Fruit fly (Drosophila melanogaster) whole organism, pupa: Measurements from ENCODE around the gene CG6026.

Experiments used
- CG10348 ChIP-seq: fragments of 200-800 bp; sonication (Bioruptor generic); IDR thresholded peaks from 2 replicates; pipeline ENCODE4 v1.3.6; 2022; ENCODE audit warnings: missing biosample characterization, missing genetic modification characterization
- CG12605 ChIP-seq: fragments of 200-800 bp; sonication (Bioruptor generic); IDR thresholded peaks from 2 replicates; pipeline ENCODE4 v1.3.6; 2022; ENCODE audit warnings: missing biosample characterization, missing genetic modification characterization
- CG13204 ChIP-seq: fragments of 200-800 bp; sonication (Bioruptor generic); optimal IDR thresholded peaks from 2 replicates; lab custom pipeline; 2018; ENCODE audit warnings: missing biosample characterization, mild to moderate bottlenecking, missing genetic modification characterization, moderate library complexity
- CG14655 ChIP-seq: fragments of 200-800 bp; sonication (Bioruptor generic); optimal IDR thresholded peaks from 3 replicates; lab custom pipeline; 2017; ENCODE audit warnings: mild to moderate bottlenecking, missing biosample characterization, missing genetic modification reagents, missing genetic modification characterization
- CG15710 ChIP-seq: fragments of 200-800 bp; sonication (Bioruptor generic); optimal IDR thresholded peaks from 2 replicates; lab custom pipeline; 2018; ENCODE audit warnings: missing biosample characterization, mild to moderate bottlenecking, missing genetic modification characterization, moderate library complexity
- CG17806 ChIP-seq: fragments of 200-800 bp; sonication (Bioruptor generic); optimal IDR thresholded peaks from 2 replicates; lab custom pipeline; 2018; ENCODE audit warnings: missing biosample characterization, mild to moderate bottlenecking, missing genetic modification characterization, moderate library complexity
- CG32121 ChIP-seq: fragments of 200-800 bp; sonication (Bioruptor generic); IDR thresholded peaks from 2 replicates; pipeline ENCODE4 v1.3.6; 2022; ENCODE audit warnings: missing biosample characterization, missing genetic modification characterization
- CG34367 ChIP-seq: fragments of 200-800 bp; sonication (Bioruptor generic); optimal IDR thresholded peaks from 2 replicates; lab custom pipeline; 2018; ENCODE audit warnings: missing biosample characterization, mild to moderate bottlenecking, missing genetic modification characterization
- CG4496 ChIP-seq: fragments of 200-800 bp; sonication (Bioruptor generic); IDR thresholded peaks from 3 replicates; pipeline ENCODE4 v1.3.6; 2022; ENCODE audit warnings: missing biosample characterization, missing genetic modification characterization
- CG8159 ChIP-seq: fragments of 200-800 bp; sonication (Bioruptor generic); optimal IDR thresholded peaks from 3 replicates; lab custom pipeline; 2018; ENCODE audit warnings: missing biosample characterization, mild to moderate bottlenecking, missing genetic modification characterization, moderate library complexity
- CG8301 ChIP-seq: fragments of 200-800 bp; sonication (Bioruptor generic); optimal IDR thresholded peaks from 2 replicates; lab custom pipeline; 2018; ENCODE audit warnings: missing biosample characterization, mild to moderate bottlenecking, missing genetic modification characterization
- CG9948 ChIP-seq: fragments of 200-800 bp; sonication (Bioruptor generic); optimal IDR thresholded peaks from 2 replicates; lab custom pipeline; 2018; ENCODE audit warnings: missing biosample characterization, mild to moderate bottlenecking, missing genetic modification characterization, moderate library complexity
- D1 ChIP-seq: fragments of 200-800 bp; sonication (Bioruptor generic); optimal IDR thresholded peaks from 2 replicates; lab custom pipeline; 2018; ENCODE audit warnings: missing biosample characterization, mild to moderate bottlenecking, missing genetic modification characterization, moderate library complexity
- EcR ChIP-seq: fragments of 200-800 bp; sonication (Bioruptor generic); optimal IDR thresholded peaks from 3 replicates; lab custom pipeline; 2019; ENCODE audit warnings: missing biosample characterization, missing genetic modification characterization, mild to moderate bottlenecking, moderate library complexity, missing genetic modification reagents
- Ets98B ChIP-seq: fragments of 200-800 bp; sonication (Bioruptor generic); IDR thresholded peaks from 2 replicates; pipeline ENCODE4 v1.3.6; 2022; ENCODE audit warnings: missing biosample characterization, missing genetic modification characterization
- Pif1A ChIP-seq: fragments of 200-800 bp; sonication (Bioruptor generic); optimal IDR thresholded peaks from 3 replicates; lab custom pipeline; 2016; ENCODE audit warnings: missing biosample characterization, missing genetic modification characterization
- Pif1B ChIP-seq: fragments of 200-800 bp; sonication (Bioruptor generic); optimal IDR thresholded peaks from 3 replicates; lab custom pipeline; 2016; ENCODE audit warnings: missing biosample characterization, missing genetic modification characterization
- Snoo ChIP-seq: fragments of 200-800 bp; sonication (Bioruptor generic); optimal IDR thresholded peaks from 3 replicates; lab custom pipeline; 2017; ENCODE audit warnings: missing biosample characterization, mild to moderate bottlenecking, missing genetic modification characterization, inconsistent platforms
- fd96Ca ChIP-seq: fragments of 200-800 bp; sonication (Bioruptor generic); IDR thresholded peaks from 3 replicates; pipeline ENCODE4 v1.3.6; 2022; ENCODE audit warnings: missing biosample characterization, missing genetic modification characterization
- gl ChIP-seq: fragments of 200-800 bp; sonication (Bioruptor generic); optimal IDR thresholded peaks from 2 replicates; lab custom pipeline; 2018; ENCODE audit warnings: missing biosample characterization, mild to moderate bottlenecking, missing genetic modification characterization
- rn ChIP-seq: fragments of 200-800 bp; sonication (Bioruptor generic); IDR thresholded peaks from 2 replicates; pipeline ENCODE4 v1.3.6; 2022; ENCODE audit warnings: missing biosample characterization, missing genetic modification characterization

The CG6026 gene

dm6 chr3R:19066965-19067614, 33.8 kb downstream of the CG6026 start:
- TF ChIP-seq rn (GFP tag; lab: Robert Waterston, UW): no peak
- TF ChIP-seq EcR (GFP tag; lab: Kevin White, UChicago): peak; percentile 93
- TF ChIP-seq CG12605 (GFP tag; lab: Robert Waterston, UW): no peak
- no peak for TF ChIP-seq fd96Ca (GFP tag; lab: Robert Waterston, UW)

- no peak for TF ChIP-seq CG10348 (GFP tag; lab: Robert Waterston, UW)
- peak; percentile 55; the same call in 2 of the 3 replicates for TF ChIP-seq fd96Ca (GFP tag; lab: Robert Waterston, UW)
Measured at dm6 chr3R:19067876-19068406, 34.6 kb downstream of the CG6026 start.

- TF ChIP-seq CG4496 (GFP tag; lab: Robert Waterston, UW): 0 out of 3 replicates have a peak, but pooled peaks have one; percentile 43
- no peak for TF ChIP-seq gl (tag; lab: Kevin White, UChicago)
- peak; percentile 54 for TF ChIP-seq CG14655 (GFP tag; lab: Kevin White, UChicago)
- peak; percentile 8 for TF ChIP-seq CG8159 (tag; lab: Kevin White, UChicago)
- peak; percentile 28 for TF ChIP-seq CG15710 (tag; lab: Kevin White, UChicago)
- peak; percentile 34 for TF ChIP-seq CG17806 (tag; lab: Kevin White, UChicago)
- TF ChIP-seq CG9948 (tag; lab: Kevin White, UChicago): peak; percentile 41
- peak; percentile 24 for TF ChIP-seq CG8301 (tag; lab: Kevin White, UChicago)
- peak; percentile 35 for TF ChIP-seq CG34367 (tag; lab: Kevin White, UChicago)
- no peak for TF ChIP-seq Snoo (tag; lab: Kevin White, UChicago)
- TF ChIP-seq, all 21 proteins: peak for 8
Measured at dm6 chr3R:19069740-19070139, 36.4 kb downstream of the CG6026 start.

dm6 chr3R:19070222-19070949, 37.0 kb downstream of the CG6026 start:
- TF ChIP-seq CG8159 (tag; lab: Kevin White, UChicago): peak; percentile 57
- TF ChIP-seq CG34367 (tag; lab: Kevin White, UChicago): peak; percentile 37
- peak; percentile 40 for TF ChIP-seq CG17806 (tag; lab: Kevin White, UChicago)
- peak; percentile 69 for TF ChIP-seq CG8301 (tag; lab: Kevin White, UChicago)
- TF ChIP-seq CG32121 (GFP tag; lab: Robert Waterston, UW): no peak
- TF ChIP-seq CG13204 (GFP tag; lab: Kevin White, UChicago): no peak
- TF ChIP-seq rn (GFP tag; lab: Robert Waterston, UW): no peak
- no peak for TF ChIP-seq Snoo (tag; lab: Kevin White, UChicago)
- TF ChIP-seq CG14655 (GFP tag; lab: Kevin White, UChicago): peak; percentile 80
- peak; percentile 60 for TF ChIP-seq CG9948 (tag; lab: Kevin White, UChicago)
- no peak for TF ChIP-seq CG12605 (GFP tag; lab: Robert Waterston, UW)
- TF ChIP-seq CG15710 (tag; lab: Kevin White, UChicago): peak; percentile 45
- no peak for TF ChIP-seq Ets98B (GFP tag; lab: Robert Waterston, UW)
- TF ChIP-seq Pif1B (GFP tag; lab: Kevin White, UChicago): no peak
- TF ChIP-seq CG4496 (GFP tag; lab: Robert Waterston, UW): no peak
- no peak for TF ChIP-seq fd96Ca (GFP tag; lab: Robert Waterston, UW)
- no peak for TF ChIP-seq gl (tag; lab: Kevin White, UChicago)
- TF ChIP-seq CG10348 (GFP tag; lab: Robert Waterston, UW): no peak
- peak; percentile 21 for TF ChIP-seq Pif1A (GFP tag; lab: Kevin White, UChicago)
- peak; percentile 7 for TF ChIP-seq D1 (tag; lab: Kevin White, UChicago)
- TF ChIP-seq EcR (GFP tag; lab: Kevin White, UChicago): no peak
- TF ChIP-seq, all 21 proteins: peak for 9

DNA sequence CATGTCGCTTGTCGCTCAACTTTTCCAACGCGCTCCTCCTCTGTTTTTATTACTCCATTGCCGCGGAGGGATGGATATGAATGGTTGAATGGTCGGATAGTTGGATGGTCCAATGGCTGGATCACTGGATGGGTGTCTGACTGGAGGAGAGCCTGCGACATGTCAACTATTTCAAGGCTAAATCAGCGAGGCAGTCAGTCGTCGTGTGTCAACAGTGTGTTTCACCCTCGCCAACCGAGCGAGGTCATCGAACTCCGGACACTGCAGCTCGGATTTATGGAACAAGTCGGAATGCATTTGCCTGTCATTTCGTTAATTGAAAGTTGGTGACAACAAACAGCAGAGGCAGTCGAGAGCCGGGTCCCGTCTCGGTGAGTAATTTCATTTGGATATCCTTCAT, 38.6 kb downstream of the CG6026 start:
- TF ChIP-seq D1 (tag; lab: Kevin White, UChicago): no peak
- peak; percentile 96 for TF ChIP-seq EcR (GFP tag; lab: Kevin White, UChicago)

- TF ChIP-seq Snoo (tag; lab: Kevin White, UChicago): peak; percentile 60
- TF ChIP-seq CG14655 (GFP tag; lab: Kevin White, UChicago): peak; percentile 91
- TF ChIP-seq D1 (tag; lab: Kevin White, UChicago): peak; percentile 88
- peak; percentile 93 for TF ChIP-seq Pif1A (GFP tag; lab: Kevin White, UChicago)
- peak; percentile 92 for TF ChIP-seq CG32121 (GFP tag; lab: Robert Waterston, UW)
- no peak for TF ChIP-seq EcR (GFP tag; lab: Kevin White, UChicago)
- peak; percentile 90 for TF ChIP-seq CG9948 (tag; lab: Kevin White, UChicago)
- TF ChIP-seq CG10348 (GFP tag; lab: Robert Waterston, UW): peak; percentile 61; the same call in 1 of the 2 replicates
- peak; percentile 90 for TF ChIP-seq CG13204 (GFP tag; lab: Kevin White, UChicago)
- peak; percentile 88 for TF ChIP-seq CG8301 (tag; lab: Kevin White, UChicago)
- TF ChIP-seq CG15710 (tag; lab: Kevin White, UChicago): peak; percentile 91
- peak; percentile 85 for TF ChIP-seq CG12605 (GFP tag; lab: Robert Waterston, UW)
- peak; percentile 60 for TF ChIP-seq rn (GFP tag; lab: Robert Waterston, UW)
- TF ChIP-seq CG8159 (tag; lab: Kevin White, UChicago): peak; percentile 94
- TF ChIP-seq CG4496 (GFP tag; lab: Robert Waterston, UW): peak; percentile 93
- TF ChIP-seq fd96Ca (GFP tag; lab: Robert Waterston, UW): peak; percentile 81; the same call in 2 of the 3 replicates
- TF ChIP-seq Pif1B (GFP tag; lab: Kevin White, UChicago): peak; percentile 88
- peak; percentile 92 for TF ChIP-seq CG17806 (tag; lab: Kevin White, UChicago)
- TF ChIP-seq Ets98B (GFP tag; lab: Robert Waterston, UW): peak; percentile 87
- TF ChIP-seq gl (tag; lab: Kevin White, UChicago): peak; percentile 84
- peak; percentile 87 for TF ChIP-seq CG34367 (tag; lab: Kevin White, UChicago)
Measured at dm6 chr3R:19073002-19073401, 39.7 kb downstream of the CG6026 start.
